Worm (Caenorhabditis elegans): Measurements from ENCODE around the gene Y49E10.27.

DNA sequence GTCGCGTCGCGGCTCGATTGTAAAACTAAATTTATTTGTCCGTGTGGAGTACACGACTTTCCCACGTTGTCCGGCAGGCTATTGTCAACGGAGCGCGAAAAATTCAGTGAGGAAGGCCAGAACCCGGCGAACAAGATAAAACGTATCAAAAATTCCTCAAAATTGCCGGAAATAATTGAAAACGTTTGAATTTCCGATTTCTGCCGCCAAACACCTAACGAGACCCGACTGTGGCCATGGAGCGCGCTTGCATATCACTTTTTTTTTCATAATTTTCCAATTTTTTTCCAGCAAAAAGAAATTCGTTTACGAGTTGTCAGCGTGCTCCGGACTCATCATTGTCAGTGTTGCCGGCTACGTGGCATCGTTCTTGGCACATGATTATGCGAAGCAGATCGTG is 35.7 kb upstream of the Y49E10.27 start:
- TF ChIP-seq dve-1 (tag; optimal IDR thresholded peaks at IDR 0.05) (no peak), unc-55 (GFP tag; optimal IDR thresholded peaks at IDR 0.05) (no peak), ama-1 (optimal IDR thresholded peaks at IDR 0.05) (no peak), eyg-1 (tag; optimal IDR thresholded peaks at IDR 0.05) (no peak), hlh-8 (tag; optimal IDR thresholded peaks at IDR 0.05) (no peak), ceh-9 (tag; optimal IDR thresholded peaks at IDR 0.05) (no peak), fkh-6 (tag; optimal IDR thresholded peaks at IDR 0.05) (no peak), pha-2 (tag; optimal IDR thresholded peaks at IDR 0.05) (no peak), unc-86 (tag; optimal IDR thresholded peaks at IDR 0.05) (no peak), ceh-45 (GFP tag; IDR thresholded peaks at IDR 0.05) (no peak), Y22D7AL.16 (tag; optimal IDR thresholded peaks at IDR 0.05) (no peak), ceh-14 (tag; optimal IDR thresholded peaks at IDR 0.05) (no peak)
